Fruit fly (Drosophila melanogaster) whole organism, embryonic: ENCODE results near the gene haf.

Experiments used
- Asciz ChIP-seq: fragments of 200-800 bp; sonication (Bioruptor generic); optimal IDR thresholded peaks from 2 replicates; lab custom pipeline; 2017; ENCODE audit warnings: missing biosample characterization, mild to moderate bottlenecking, missing genetic modification characterization, missing genetic modification reagents
- B-H1 ChIP-seq: fragments of 200-800 bp; sonication (Bioruptor generic); IDR thresholded peaks from 3 replicates; pipeline ENCODE4 v1.3.6; 2022; ENCODE audit warnings: missing biosample characterization, missing genetic modification characterization
- Blimp-1 ChIP-seq: fragments of 200-800 bp; sonication (Bioruptor generic); optimal IDR thresholded peaks from 3 replicates; lab custom pipeline; 2018; ENCODE audit warnings: missing biosample characterization, missing genetic modification characterization, mild to moderate bottlenecking, moderate library complexity, missing genetic modification reagents
- CG10321 ChIP-seq: fragments of 200-800 bp; sonication (Bioruptor generic); IDR thresholded peaks from 2 replicates; pipeline ENCODE4 v1.3.6; 2022; ENCODE audit warnings: missing biosample characterization, missing genetic modification characterization
- CG11085 ChIP-seq: fragments of 200-800 bp; sonication (Bioruptor generic); IDR thresholded peaks from 2 replicates; pipeline ENCODE4 v1.3.6; 2022; ENCODE audit warnings: missing biosample characterization, missing genetic modification characterization
- CG11560 ChIP-seq: fragments of 200-800 bp; sonication (Bioruptor generic); IDR thresholded peaks from 3 replicates; pipeline ENCODE4 v1.3.6; 2022; ENCODE audit warnings: missing biosample characterization, missing genetic modification characterization
- CG12155 ChIP-seq: fragments of 200-800 bp; sonication (Bioruptor generic); optimal IDR thresholded peaks from 3 replicates; lab custom pipeline; 2016; ENCODE audit warnings: missing biosample characterization, missing genetic modification characterization
- CG13424 ChIP-seq: fragments of 200-800 bp; sonication (Bioruptor generic); optimal IDR thresholded peaks from 2 replicates; lab custom pipeline; 2019; ENCODE audit warnings: missing biosample characterization, mild to moderate bottlenecking, missing genetic modification characterization, moderate library complexity
- CG1529 ChIP-seq: fragments of 200-800 bp; sonication (Bioruptor generic); optimal IDR thresholded peaks from 3 replicates; lab custom pipeline; 2018; ENCODE audit warnings: missing biosample characterization, missing genetic modification characterization
- CG17912 ChIP-seq: fragments of 200-800 bp; sonication (Bioruptor generic); optimal IDR thresholded peaks from 2 replicates; lab custom pipeline; 2018; ENCODE audit warnings: missing biosample characterization, mild to moderate bottlenecking, missing genetic modification characterization
- CG31224 ChIP-seq: fragments of 200-800 bp; sonication (Bioruptor generic); IDR thresholded peaks from 2 replicates; pipeline ENCODE4 v1.3.6; 2022; ENCODE audit warnings: missing biosample characterization, missing genetic modification characterization
- CG32532 ChIP-seq: fragments of 200-800 bp; sonication (Bioruptor generic); IDR thresholded peaks from 2 replicates; pipeline ENCODE4 v1.3.6; 2022; ENCODE audit warnings: missing biosample characterization, missing genetic modification characterization
- CG3838 ChIP-seq: fragments of 200-800 bp; sonication (Bioruptor generic); optimal IDR thresholded peaks from 3 replicates; lab custom pipeline; 2016; ENCODE audit warnings: missing biosample characterization, missing genetic modification characterization
- CG6254 ChIP-seq: fragments of 200-800 bp; sonication (Bioruptor generic); optimal IDR thresholded peaks from 3 replicates; lab custom pipeline; 2017; ENCODE audit warnings: mild to moderate bottlenecking, missing biosample characterization, missing genetic modification reagents, missing genetic modification characterization
- CG6654 ChIP-seq: fragments of 200-800 bp; sonication (Bioruptor generic); optimal IDR thresholded peaks from 2 replicates; lab custom pipeline; 2017; ENCODE audit warnings: missing biosample characterization, mild to moderate bottlenecking, missing genetic modification characterization
- CG7928 ChIP-seq: fragments of 200-800 bp; sonication (Bioruptor generic); optimal IDR thresholded peaks from 2 replicates; lab custom pipeline; 2017; ENCODE audit warnings: missing biosample characterization, mild to moderate bottlenecking, missing genetic modification characterization
- CG7963 ChIP-seq: fragments of 200-800 bp; sonication (Bioruptor generic); IDR thresholded peaks from 3 replicates; pipeline ENCODE4 v1.3.6; 2022; ENCODE audit warnings: missing biosample characterization, missing genetic modification characterization; ENCODE audit not compliant: partially characterized antibody
- CG8089 ChIP-seq: fragments of 200-800 bp; sonication (Bioruptor generic); optimal IDR thresholded peaks from 3 replicates; lab custom pipeline; 2016; ENCODE audit warnings: missing biosample characterization, missing genetic modification characterization
- CG8924 ChIP-seq: fragments of 200-800 bp; optimal IDR thresholded peaks from 3 replicates; lab custom pipeline; 2019; ENCODE audit warnings: missing biosample characterization, mild to moderate bottlenecking, missing genetic modification characterization, moderate library complexity
- CG9609 ChIP-seq: fragments of 200-800 bp; sonication (Bioruptor generic); optimal IDR thresholded peaks from 3 replicates; lab custom pipeline; 2016; ENCODE audit warnings: missing biosample characterization, missing genetic modification characterization
- CkIIα-i1 ChIP-seq: fragments of 200-800 bp; sonication (Bioruptor generic); IDR thresholded peaks from 2 replicates; pipeline ENCODE4 v1.3.6; 2022; ENCODE audit warnings: missing biosample characterization, missing genetic modification characterization
- Drgx ChIP-seq: fragments of 200-800 bp; sonication (Bioruptor generic); IDR thresholded peaks from 2 replicates; pipeline ENCODE4 v1.3.6; 2022; ENCODE audit warnings: missing biosample characterization, missing genetic modification characterization
- ERR ChIP-seq: fragments of 200-800 bp; sonication (Bioruptor generic); optimal IDR thresholded peaks from 2 replicates; lab custom pipeline; 2016; ENCODE audit warnings: missing biosample characterization, missing genetic modification characterization
- Ets65A ChIP-seq: fragments of 200-800 bp; sonication (Bioruptor generic); peaks from one replicate; lab custom pipeline; 2016; ENCODE audit warnings: missing biosample characterization, missing genetic modification characterization
- Fer1 ChIP-seq: fragments of 200-800 bp; sonication (Bioruptor generic); optimal IDR thresholded peaks from 2 replicates; lab custom pipeline; 2017; ENCODE audit warnings: missing biosample characterization, mild to moderate bottlenecking, missing genetic modification characterization
- H15 ChIP-seq: fragments of 200-800 bp; sonication (Bioruptor generic); IDR thresholded peaks from 3 replicates; pipeline ENCODE4 v1.3.6; 2022; ENCODE audit warnings: missing biosample characterization, missing genetic modification characterization
- HLH3B ChIP-seq: fragments of 200-800 bp; sonication (Bioruptor generic); IDR thresholded peaks from 2 replicates; pipeline ENCODE4 v1.3.6; 2022; ENCODE audit warnings: missing biosample characterization, missing genetic modification characterization
- Hr78 ChIP-seq, 2 experiments: fragments of 200-800 bp in 1 of 2; fragments of >200 bp in 1 of 2; sonication (Bioruptor generic) in 1 of 2; optimal IDR thresholded peaks; 2 replicates each; lab custom pipeline; 2017 to 2019; ENCODE audit warnings: missing biosample characterization in 2 of 2, missing genetic modification characterization in 2 of 2, mild to moderate bottlenecking in 1 of 2, moderate library complexity in 1 of 2
- Mes4 ChIP-seq: fragments of 200-800 bp; sonication (Bioruptor generic); optimal IDR thresholded peaks from 2 replicates; lab custom pipeline; 2016; ENCODE audit warnings: missing biosample characterization, missing genetic modification characterization
- Optix ChIP-seq: fragments of 200-800 bp; sonication (Bioruptor generic); IDR thresholded peaks from 3 replicates; pipeline ENCODE4 v1.3.6; 2022; ENCODE audit warnings: missing biosample characterization, missing genetic modification characterization
- Six4 ChIP-seq: fragments of 200-800 bp; sonication (Bioruptor generic); optimal IDR thresholded peaks from 2 replicates; lab custom pipeline; 2016; ENCODE audit warnings: missing biosample characterization, missing genetic modification characterization
- btn ChIP-seq: fragments of 200-800 bp; sonication (Bioruptor generic); optimal IDR thresholded peaks from 2 replicates; lab custom pipeline; 2016; ENCODE audit warnings: missing biosample characterization, missing genetic modification characterization
- chn ChIP-seq: fragments of 200-800 bp; sonication (Bioruptor generic); optimal IDR thresholded peaks from 2 replicates; lab custom pipeline; 2016; ENCODE audit warnings: missing biosample characterization, missing genetic modification characterization
- ci ChIP-seq: fragments of 200-800 bp; sonication (Bioruptor generic); IDR thresholded peaks from 3 replicates; pipeline ENCODE4 v1.3.6; 2022; ENCODE audit warnings: missing biosample characterization, missing genetic modification characterization
- gem ChIP-seq: fragments of 200-800 bp; sonication (Bioruptor generic); optimal IDR thresholded peaks from 2 replicates; lab custom pipeline; 2019; ENCODE audit warnings: missing biosample characterization, mild to moderate bottlenecking, missing genetic modification characterization, moderate library complexity
- hbn ChIP-seq: fragments of 200-800 bp; sonication (Bioruptor generic); IDR thresholded peaks from 2 replicates; pipeline ENCODE4 v1.3.6; 2022; ENCODE audit warnings: missing biosample characterization, missing genetic modification characterization; ENCODE audit not compliant: partially characterized antibody
- kay ChIP-seq: fragments of 200-800 bp; sonication (Bioruptor generic); optimal IDR thresholded peaks from 2 replicates; lab custom pipeline; 2016; ENCODE audit warnings: missing biosample characterization, missing genetic modification characterization
- kni ChIP-seq: fragments of 200-800 bp; sonication (Bioruptor generic); optimal IDR thresholded peaks from 3 replicates; lab custom pipeline; 2017; ENCODE audit warnings: mild to moderate bottlenecking, missing biosample characterization, missing genetic modification reagents, missing genetic modification characterization
- lilli ChIP-seq: fragments of 200-800 bp; sonication (Bioruptor generic); optimal IDR thresholded peaks from 3 replicates; lab custom pipeline; 2016; ENCODE audit warnings: missing biosample characterization, missing genetic modification characterization
- pan ChIP-seq, 4 experiments: fragments of >200 bp in 3 of 4; fragments of 200-800 bp in 1 of 4; sonication (Bioruptor generic) in 1 of 4; optimal IDR thresholded peaks in 3 of 4; IDR thresholded peaks in 1 of 4; 2 replicates each; pipeline versions ENCODE4 v1.3.6 to Lab custom; 2017 to 2022; ENCODE audit warnings: missing biosample characterization in 2 of 4, missing genetic modification characterization in 2 of 4, mixed read lengths in 1 of 4
- pb ChIP-seq: fragments of 200-800 bp; sonication (Bioruptor generic); optimal IDR thresholded peaks from 3 replicates; lab custom pipeline; 2016; ENCODE audit warnings: missing biosample characterization, missing genetic modification characterization
- ro ChIP-seq: fragments of 200-800 bp; sonication (Bioruptor generic); IDR thresholded peaks from 2 replicates; pipeline ENCODE4 v1.3.6; 2022; ENCODE audit warnings: missing biosample characterization, missing genetic modification characterization
- sc ChIP-seq, 3 experiments: fragments of >200 bp in 2 of 3; fragments of 200-800 bp in 1 of 3; sonication (Bioruptor generic) in 1 of 3; optimal IDR thresholded peaks; 2 replicates in 2 of 3; 3 replicates in 1 of 3; lab custom pipeline; 2017; ENCODE audit warnings: mild to moderate bottlenecking in 1 of 3, missing biosample characterization in 1 of 3, missing genetic modification characterization in 1 of 3, missing genetic modification reagents in 1 of 3
- scrt ChIP-seq: fragments of 200-800 bp; sonication (Bioruptor generic); optimal IDR thresholded peaks from 2 replicates; lab custom pipeline; 2018; ENCODE audit warnings: missing biosample characterization, mild to moderate bottlenecking, missing genetic modification characterization, moderate library complexity
- unpg ChIP-seq: fragments of 200-800 bp; sonication (Bioruptor generic); optimal IDR thresholded peaks from 3 replicates; lab custom pipeline; 2018; ENCODE audit warnings: missing biosample characterization, mild to moderate bottlenecking, missing genetic modification characterization, moderate library complexity
- usp ChIP-seq: fragments of >200 bp; optimal IDR thresholded peaks from 2 replicates; lab custom pipeline; 2017; ENCODE audit warnings: missing biosample characterization, missing genetic modification characterization
- zen2 ChIP-seq: fragments of 200-800 bp; sonication (Bioruptor generic); IDR thresholded peaks from 3 replicates; pipeline ENCODE4 v1.3.6; 2022; ENCODE audit warnings: missing biosample characterization, missing genetic modification characterization; ENCODE audit not compliant: partially characterized antibody

The haf gene

dm6 chr2L:1638650-1639549, 84.0 kb downstream of the haf start (continued):
- TF ChIP-seq CG17912: peak; percentile 11
- TF ChIP-seq Six4 (GFP tag; lab: Kevin White, UChicago): peak; percentile 97
- TF ChIP-seq Fer1 (GFP tag; lab: Kevin White, UChicago): peak; percentile 99
- TF ChIP-seq CG13424 (tag; lab: Kevin White, UChicago): peak; percentile 99
- TF ChIP-seq lilli (GFP tag; lab: Kevin White, UChicago): peak; percentile 99
- peak; percentile 87 for TF ChIP-seq Optix (GFP tag; lab: Robert Waterston, UW)
- TF ChIP-seq usp (GFP tag; lab: Kevin White, UChicago): no peak
- TF ChIP-seq CkIIα-i1 (GFP tag; lab: Robert Waterston, UW): peak; percentile 85
- no peak for TF ChIP-seq sc (optimal IDR thresholded peaks at IDR 0.05; lab: Kevin White, UChicago)
- TF ChIP-seq sc (GFP tag; optimal IDR thresholded peaks at IDR 0.05; lab: Kevin White, UChicago): peak; percentile 95
- TF ChIP-seq ERR (GFP tag; lab: Kevin White, UChicago): peak; percentile 95
- peak; percentile 99 for TF ChIP-seq gem (tag; lab: Kevin White, UChicago)
- TF ChIP-seq CG6254: peak; percentile 89
- peak; percentile 96 for TF ChIP-seq CG1529 (GFP tag; lab: Kevin White, UChicago)
- TF ChIP-seq unpg (GFP tag; lab: Kevin White, UChicago): peak; percentile 98
- TF ChIP-seq hbn: no peak
- peak; percentile 92 for TF ChIP-seq CG8089 (GFP tag; lab: Kevin White, UChicago)
- peak; percentile 97 for TF ChIP-seq scrt (GFP tag; lab: Kevin White, UChicago)
- TF ChIP-seq pb (GFP tag; lab: Kevin White, UChicago): peak; percentile 97
- TF ChIP-seq pan (optimal IDR thresholded peaks at IDR 0.05; lab: Kevin White, UChicago): no peak
- TF ChIP-seq pan (GFP tag; optimal IDR thresholded peaks at IDR 0.05 in 1 of 2, IDR thresholded peaks at IDR 0.05 in 1 of 2): peak in 1 of 2 experiments; percentile 98
- peak; percentile 94 for TF ChIP-seq Blimp-1 (GFP tag; lab: Kevin White, UChicago)
- TF ChIP-seq HLH3B (GFP tag; lab: Robert Waterston, UW): peak; percentile 98
- TF ChIP-seq CG31224 (GFP tag; lab: Robert Waterston, UW): peak; percentile 97
- peak; percentile 95 for TF ChIP-seq CG11085 (GFP tag; lab: Robert Waterston, UW)
- TF ChIP-seq ci: peak; percentile 90; the same call in 2 of the 3 replicates
- no peak for TF ChIP-seq zen2 (GFP tag; lab: Robert Waterston, UW)
- TF ChIP-seq Mes4 (GFP tag; lab: Kevin White, UChicago): peak; percentile 92
- TF ChIP-seq chn (GFP tag; lab: Kevin White, UChicago): peak; percentile 96
- TF ChIP-seq kni: peak; percentile 5
- peak; percentile 73 for TF ChIP-seq Drgx
- peak; percentile 81 for TF ChIP-seq CG7928 (GFP tag; lab: Kevin White, UChicago)
- peak; percentile 98 for TF ChIP-seq H15
- TF ChIP-seq CG9609: peak; percentile 95
- peak; percentile 94 for TF ChIP-seq CG3838 (GFP tag; lab: Kevin White, UChicago)
- TF ChIP-seq CG12155 (GFP tag; lab: Kevin White, UChicago): peak; percentile 98
- peak; percentile 92 for TF ChIP-seq CG6654 (GFP tag; lab: Kevin White, UChicago)
- TF ChIP-seq CG8924 (tag; lab: Kevin White, UChicago): peak; percentile 99
- TF ChIP-seq btn (GFP tag; lab: Kevin White, UChicago): peak; percentile 94
- TF ChIP-seq Asciz (GFP tag; lab: Kevin White, UChicago): peak; percentile 97
- peak in 1 of 2 experiments; percentile 93 for TF ChIP-seq Hr78 (GFP tag; optimal IDR thresholded peaks at IDR 0.05; lab: Kevin White, UChicago)
- peak; percentile 98 for TF ChIP-seq CG32532
- TF ChIP-seq CG10321 (GFP tag; lab: Robert Waterston, UW): peak; percentile 76
- TF ChIP-seq ro (GFP tag; lab: Robert Waterston, UW): peak; percentile 96
- peak; percentile 95 for TF ChIP-seq CG11560 (tag; lab: Robert Waterston, UW)
- no peak for TF ChIP-seq CG7963 (GFP tag; lab: Robert Waterston, UW)
- peak; percentile 100 for TF ChIP-seq Ets65A (GFP tag; lab: Kevin White, UChicago)
- TF ChIP-seq kay (GFP tag; lab: Kevin White, UChicago): peak; percentile 97
- peak; percentile 97 for TF ChIP-seq B-H1 (GFP tag; lab: Robert Waterston, UW)
